Worm (Caenorhabditis elegans) whole organism, L4/young adult: Measurements from ENCODE around the gene T26E4.2.
"Not testable (repeated sequence)": the region's sequence is repeated elsewhere in the genome, so short reads cannot be mapped to it uniquely, and the experiment has no call there.

Experiments
- W03F9.2 ChIP-seq: fragments of 150-350 bp; optimal IDR thresholded peaks from 2 replicates; lab custom pipeline; 2014; ENCODE audit warnings: missing biosample characterization, missing genetic modification characterization
- dao-5 ChIP-seq: sonication (generic microtip); optimal IDR thresholded peaks from 2 replicates; lab custom pipeline; 2016; ENCODE audit warnings: missing genotype, missing genetic modification characterization, moderate library complexity, missing compliant biosample characterization
- him-1 ChIP-seq: sonication (generic microtip); optimal IDR thresholded peaks from 2 replicates; lab custom pipeline; 2016; ENCODE audit warnings: missing genotype, missing genetic modification reagents, missing genetic modification characterization, missing compliant biosample characterization

DNA sequence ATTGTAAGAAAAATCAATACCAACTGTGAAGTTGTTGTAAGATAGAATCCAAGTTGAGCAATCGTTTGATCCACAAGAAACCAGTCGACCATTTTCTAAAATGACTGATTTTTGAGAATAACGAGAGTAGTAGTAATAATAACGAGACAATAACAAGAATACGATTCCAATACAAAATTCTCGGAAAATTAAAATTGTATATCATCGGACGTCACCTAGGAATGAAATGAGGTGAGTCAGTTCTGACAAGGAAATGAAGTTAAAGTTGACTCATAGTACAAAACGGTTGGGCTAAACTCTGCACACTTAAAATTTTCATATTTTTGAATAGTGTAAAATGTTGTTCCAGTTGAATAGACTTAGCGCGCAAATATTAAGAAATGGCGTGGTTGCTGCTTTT lies 36.8 kb upstream of the T26E4.2 start, which contains the start of gene str-19:
- not testable (repeated sequence) for TF ChIP-seq him-1, dao-5, W03F9.2 (tag; lab: Kevin White, UChicago)
